Fruit fly (Drosophila melanogaster) whole organism, adult: Measurements from ENCODE around the gene CG10576.

Experiments used
- CG11617 ChIP-seq: fragments of 200-800 bp; sonication (Bioruptor generic); optimal IDR thresholded peaks from 2 replicates; lab custom pipeline; 2017; ENCODE audit warnings: mild to moderate bottlenecking, missing biosample characterization, missing genetic modification reagents, missing genetic modification characterization
- CG12768 ChIP-seq: fragments of 200-800 bp; sonication (Bioruptor generic); optimal IDR thresholded peaks from 2 replicates; lab custom pipeline; 2017; ENCODE audit warnings: missing biosample characterization, missing genetic modification characterization, mild to moderate bottlenecking, moderate library complexity, missing genetic modification reagents
- CG14711 ChIP-seq: fragments of 200-800 bp; sonication (Bioruptor generic); optimal IDR thresholded peaks from 2 replicates; lab custom pipeline; 2018; ENCODE audit warnings: missing biosample characterization, mild to moderate bottlenecking, missing genetic modification characterization, moderate library complexity
- CG1620 ChIP-seq: fragments of 200-800 bp; sonication (Bioruptor generic); optimal IDR thresholded peaks from 2 replicates; lab custom pipeline; 2016; ENCODE audit warnings: missing biosample characterization, missing genetic modification characterization
- CG33017 ChIP-seq: fragments of 200-800 bp; sonication (Bioruptor generic); optimal IDR thresholded peaks from 2 replicates; lab custom pipeline; 2018; ENCODE audit warnings: missing biosample characterization, mild to moderate bottlenecking, missing genetic modification characterization, moderate library complexity
- CG5204 ChIP-seq: fragments of 200-800 bp; sonication (Bioruptor generic); optimal IDR thresholded peaks from 2 replicates; lab custom pipeline; 2016; ENCODE audit warnings: missing biosample characterization, missing genetic modification characterization
- CG7045 ChIP-seq: fragments of 200-800 bp; sonication (Bioruptor generic); optimal IDR thresholded peaks from 2 replicates; lab custom pipeline; 2017; ENCODE audit warnings: missing biosample characterization, mild to moderate bottlenecking, missing genetic modification characterization
- CG7101 ChIP-seq: fragments of 200-800 bp; sonication (Bioruptor generic); optimal IDR thresholded peaks from 2 replicates; lab custom pipeline; 2018; ENCODE audit warnings: missing biosample characterization, mild to moderate bottlenecking, missing genetic modification characterization, moderate library complexity
- Clk ChIP-seq: fragments of 200-800 bp; sonication (Bioruptor generic); optimal IDR thresholded peaks from 2 replicates; lab custom pipeline; 2017; ENCODE audit warnings: missing biosample characterization, missing genetic modification characterization
- Crg-1 ChIP-seq: fragments of 200-800 bp; sonication (Bioruptor generic); optimal IDR thresholded peaks from 2 replicates; lab custom pipeline; 2016; ENCODE audit warnings: missing biosample characterization, missing genetic modification characterization
- Hr96 ChIP-seq: fragments of 200-800 bp; sonication (Bioruptor generic); optimal IDR thresholded peaks from 2 replicates; lab custom pipeline; 2016; ENCODE audit warnings: missing biosample characterization, missing genetic modification characterization
- Mnt ChIP-seq: fragments of 200-800 bp; sonication (Bioruptor generic); optimal IDR thresholded peaks from 2 replicates; lab custom pipeline; 2016; ENCODE audit warnings: missing biosample characterization, mild to moderate bottlenecking, missing genetic modification characterization
- bab1 ChIP-seq: fragments of 200-800 bp; sonication (Bioruptor generic); optimal IDR thresholded peaks from 3 replicates; lab custom pipeline; 2019; ENCODE audit warnings: missing biosample characterization, mild to moderate bottlenecking, missing genetic modification characterization, moderate library complexity
- cic ChIP-seq: fragments of 200-800 bp; sonication (Bioruptor generic); optimal IDR thresholded peaks from 2 replicates; lab custom pipeline; 2017; ENCODE audit warnings: missing biosample characterization, mild to moderate bottlenecking, missing genetic modification characterization, moderate library complexity
- cnc ChIP-seq, 2 experiments: fragments of >200 bp; optimal IDR thresholded peaks; 2 replicates each; lab custom pipeline; 2017
- kay ChIP-seq: fragments of 200-800 bp; sonication (Bioruptor generic); peaks from one replicate; lab custom pipeline; 2016; ENCODE audit warnings: missing biosample characterization, missing genetic modification characterization, borderline replicate concordance
- ovo ChIP-seq: fragments of 200-800 bp; sonication (Bioruptor generic); optimal IDR thresholded peaks from 2 replicates; lab custom pipeline; 2016; ENCODE audit warnings: missing biosample characterization, missing genetic modification characterization
- pad ChIP-seq: fragments of 200-800 bp; sonication (Bioruptor generic); optimal IDR thresholded peaks from 3 replicates; lab custom pipeline; 2017; ENCODE audit warnings: missing biosample characterization, missing genetic modification characterization, mild to moderate bottlenecking, moderate library complexity, missing genetic modification reagents
- tj ChIP-seq: fragments of 200-800 bp; sonication (Bioruptor generic); optimal IDR thresholded peaks from 3 replicates; lab custom pipeline; 2017; ENCODE audit warnings: missing biosample characterization, mild to moderate bottlenecking, missing genetic modification characterization, moderate library complexity
- toe ChIP-seq: fragments of 200-800 bp; sonication (Bioruptor generic); optimal IDR thresholded peaks from 2 replicates; lab custom pipeline; 2016; ENCODE audit warnings: missing biosample characterization, missing genetic modification characterization

Gene CG10576

dm6 chr3L:5802063-5802531 lies 36.6 kb upstream of the CG10576 start:
- TF ChIP-seq bab1 (GFP tag; lab: Kevin White, UChicago) (no peak), CG14711 (no peak), Crg-1 (no peak), Clk (GFP tag; lab: Kevin White, UChicago) (no peak), CG12768 (no peak), CG7045 (GFP tag; lab: Kevin White, UChicago) (no peak), tj (GFP tag; lab: Kevin White, UChicago) (no peak)

DNA sequence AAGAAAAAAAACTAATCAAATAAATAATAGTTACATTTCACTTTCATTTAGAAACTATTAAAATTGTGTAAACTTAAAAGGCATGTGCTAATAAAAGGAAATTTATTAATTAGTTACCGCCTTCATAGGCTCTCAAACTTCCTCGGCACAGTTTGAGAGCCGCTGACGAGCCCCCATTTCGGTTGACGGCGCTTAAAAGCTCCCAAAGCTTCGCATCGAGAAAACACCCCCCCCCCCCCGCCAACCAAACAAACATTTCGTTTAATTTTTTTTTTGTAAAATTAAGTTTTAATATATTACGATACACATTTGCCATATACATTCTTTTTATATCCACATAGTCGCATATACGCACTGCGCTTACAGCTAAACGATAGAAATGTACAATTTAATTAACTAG lies 31.8 kb upstream of the CG10576 start:
- TF ChIP-seq CG33017 (tag; lab: Kevin White, UChicago) (no peak), bab1 (GFP tag; lab: Kevin White, UChicago) (no peak), CG12768 (no peak), Crg-1 (no peak), CG7045 (GFP tag; lab: Kevin White, UChicago) (no peak), CG11617 (GFP tag; lab: Kevin White, UChicago) (no peak), Hr96 (no peak), cic (no peak), toe (GFP tag; lab: Kevin White, UChicago) (no peak), kay (GFP tag; lab: Kevin White, UChicago) (no peak), CG1620 (GFP tag; lab: Kevin White, UChicago) (no peak), Mnt (GFP tag; lab: Kevin White, UChicago) (no peak), ovo (GFP tag; lab: Kevin White, UChicago) (no peak), cnc (optimal IDR thresholded peaks at IDR 0.05; lab: Kevin White, UChicago) (no peak), CG5204 (GFP tag; lab: Kevin White, UChicago) (no peak), tj (GFP tag; lab: Kevin White, UChicago) (no peak), CG7101 (no peak)

DNA sequence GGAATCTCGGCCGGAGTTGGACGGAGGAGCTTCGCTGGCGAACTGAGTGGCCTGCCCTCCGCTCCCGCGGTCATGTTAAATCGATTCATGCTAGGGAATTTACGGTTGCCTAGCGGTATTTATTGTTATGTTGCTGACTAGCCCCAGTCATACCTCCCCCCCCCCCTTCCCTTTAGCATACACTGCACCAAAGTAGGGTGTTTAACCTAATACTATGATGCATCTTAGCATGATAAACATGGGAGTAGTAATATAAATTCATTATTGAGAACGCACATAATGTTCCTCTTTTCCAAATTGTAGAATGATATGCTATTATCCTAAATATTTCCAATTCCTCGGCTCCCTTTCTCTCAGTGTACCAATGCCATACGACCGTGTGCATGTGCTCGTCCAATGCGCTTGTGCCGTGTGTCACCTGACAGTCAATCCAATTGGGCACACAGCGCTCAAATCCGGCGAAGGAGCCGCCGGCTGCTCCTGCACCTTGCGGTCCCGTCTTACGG lies 31.0 kb upstream of the CG10576 start, which contains the start of gene Tektin-C:
Tektin-C (minus strand) TSS at position 51 of the 506 bp plus-strand sequence.
- no peak for TF ChIP-seq Crg-1
- no peak for TF ChIP-seq pad (GFP tag; lab: Kevin White, UChicago)
- TF ChIP-seq tj (GFP tag; lab: Kevin White, UChicago): no peak
- no peak for TF ChIP-seq CG14711
- no peak for TF ChIP-seq bab1 (GFP tag; lab: Kevin White, UChicago)
- no peak for TF ChIP-seq CG7101
- no peak for TF ChIP-seq CG5204 (GFP tag; lab: Kevin White, UChicago)
- TF ChIP-seq CG12768: no peak

DNA sequence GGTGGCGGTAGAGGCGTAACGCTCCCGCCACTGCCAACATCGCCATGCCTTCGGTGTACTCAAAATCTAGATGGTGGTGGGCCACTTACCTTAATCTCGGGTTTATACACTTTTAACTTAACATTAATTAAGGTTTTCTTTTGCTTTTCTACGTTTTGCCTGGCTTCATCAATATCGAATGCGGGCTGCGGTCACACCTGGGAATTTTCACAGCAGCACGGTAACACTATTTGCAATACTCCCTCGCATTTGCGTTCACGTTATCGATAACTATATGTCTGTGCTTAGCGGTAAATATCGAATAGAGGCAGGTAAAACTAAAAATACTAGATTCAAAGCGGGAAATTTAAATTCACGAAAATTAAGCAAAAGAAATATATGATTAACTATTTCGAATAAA lies 28.5 kb upstream of the CG10576 start, which contains the start of gene Bre1:
Bre1 (minus strand) TSS at position 226 of the 400 bp plus-strand sequence.
- TF ChIP-seq bab1 (GFP tag; lab: Kevin White, UChicago) (peak; percentile 24), CG14711 (peak; percentile 4), Mnt (GFP tag; lab: Kevin White, UChicago) (no peak)

DNA sequence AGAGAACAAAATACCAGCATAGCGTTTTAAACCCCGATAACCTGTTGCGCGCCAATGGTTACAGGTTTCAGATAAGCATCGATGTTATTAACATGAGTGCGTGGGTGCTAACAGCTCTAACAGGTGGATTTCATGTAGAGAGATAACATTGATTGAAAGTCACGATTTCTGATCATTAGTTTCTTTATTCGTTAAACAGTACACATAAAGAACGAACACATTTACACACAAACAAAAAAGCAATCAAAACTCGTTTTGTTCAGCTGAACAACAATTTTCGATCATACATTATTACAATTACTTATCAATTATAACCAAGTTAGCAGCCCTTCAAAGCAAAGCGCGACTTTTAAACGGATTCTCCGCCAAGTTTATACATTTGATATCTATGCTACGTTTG lies 24.2 kb upstream of the CG10576 start:
- TF ChIP-seq CG14711 (peak; percentile 37), CG33017 (tag; lab: Kevin White, UChicago) (peak; percentile 35), CG7101 (peak; percentile 29), pad (GFP tag; lab: Kevin White, UChicago) (no peak), Crg-1 (no peak), bab1 (GFP tag; lab: Kevin White, UChicago) (peak; percentile 23)

DNA sequence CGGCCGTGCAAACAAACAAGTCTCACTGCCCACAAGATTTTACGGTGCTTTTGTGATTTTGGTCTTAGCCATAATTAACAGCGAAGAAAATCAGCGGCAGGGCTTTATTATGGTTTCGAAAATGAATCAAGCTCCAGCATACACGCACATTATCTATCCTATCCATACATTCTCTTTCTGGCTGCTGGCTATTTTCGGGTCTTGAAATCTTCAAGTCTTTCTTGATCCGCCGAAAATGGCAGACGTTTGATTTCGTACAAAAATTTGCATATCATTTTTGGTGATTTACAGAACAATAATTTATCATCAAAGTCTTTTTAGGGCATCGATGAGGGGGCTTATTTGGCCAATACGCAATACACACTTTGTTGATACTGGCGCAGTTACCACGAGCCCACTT lies 23.3 kb upstream of the CG10576 start:
- no peak for TF ChIP-seq CG5204 (GFP tag; lab: Kevin White, UChicago)

dm6 chr3L:5787476-5787875 lies 22.0 kb upstream of the CG10576 start:
- TF ChIP-seq toe (GFP tag; lab: Kevin White, UChicago) (no peak), ovo (GFP tag; lab: Kevin White, UChicago) (no peak), Hr96 (no peak), pad (GFP tag; lab: Kevin White, UChicago) (no peak), CG12768 (no peak), CG7101 (no peak)

DNA sequence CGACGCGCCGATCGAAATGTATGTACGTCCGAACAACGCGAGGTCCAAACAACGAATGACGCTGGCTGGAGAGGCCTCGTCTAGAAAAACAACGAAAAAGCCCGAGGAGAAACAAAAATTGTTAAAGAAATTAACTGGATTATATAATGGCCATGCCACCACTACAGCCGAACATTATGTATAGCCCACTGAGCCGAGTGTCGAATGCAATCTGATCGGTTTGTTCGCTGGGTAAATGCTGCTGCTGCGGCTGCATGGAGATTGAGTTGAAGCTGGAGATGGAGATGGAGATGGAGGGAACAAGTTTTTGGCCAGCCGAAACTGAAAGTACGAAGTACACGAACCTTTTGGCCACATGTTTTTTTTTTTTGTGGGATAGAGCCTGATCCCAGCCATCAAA lies 21.1 kb upstream of the CG10576 start, which contains the start of gene Cralbp:
Cralbp (minus strand) TSS at position 115 of the 400 bp plus-strand sequence.
- no peak for TF ChIP-seq Clk (GFP tag; lab: Kevin White, UChicago)
- TF ChIP-seq toe (GFP tag; lab: Kevin White, UChicago): no peak
- no peak for TF ChIP-seq CG33017 (tag; lab: Kevin White, UChicago)
- TF ChIP-seq cic: no peak
- no peak for TF ChIP-seq CG7101
- TF ChIP-seq kay (GFP tag; lab: Kevin White, UChicago): no peak
- no peak for TF ChIP-seq Hr96
- TF ChIP-seq pad (GFP tag; lab: Kevin White, UChicago): no peak
- TF ChIP-seq CG14711: no peak
- TF ChIP-seq Mnt (GFP tag; lab: Kevin White, UChicago): no peak
- TF ChIP-seq CG11617 (GFP tag; lab: Kevin White, UChicago): no peak
